Fruit fly (Drosophila melanogaster) whole organism, pupa: Measurements from ENCODE around the gene Acat1.
A peak's percentile ranks its signal among the peaks of the same experiment; 100 is the strongest.

Experiments used
- CG12605 ChIP-seq: fragments of 200-800 bp; sonication (Bioruptor generic); IDR thresholded peaks from 2 replicates; pipeline ENCODE4 v1.3.6; 2022; ENCODE audit warnings: missing biosample characterization, missing genetic modification characterization
- CG13204 ChIP-seq: fragments of 200-800 bp; sonication (Bioruptor generic); optimal IDR thresholded peaks from 2 replicates; lab custom pipeline; 2018; ENCODE audit warnings: missing biosample characterization, mild to moderate bottlenecking, missing genetic modification characterization, moderate library complexity
- CG17806 ChIP-seq: fragments of 200-800 bp; sonication (Bioruptor generic); optimal IDR thresholded peaks from 2 replicates; lab custom pipeline; 2018; ENCODE audit warnings: missing biosample characterization, mild to moderate bottlenecking, missing genetic modification characterization, moderate library complexity
- CG32121 ChIP-seq: fragments of 200-800 bp; sonication (Bioruptor generic); IDR thresholded peaks from 2 replicates; pipeline ENCODE4 v1.3.6; 2022; ENCODE audit warnings: missing biosample characterization, missing genetic modification characterization
- CG34367 ChIP-seq: fragments of 200-800 bp; sonication (Bioruptor generic); optimal IDR thresholded peaks from 2 replicates; lab custom pipeline; 2018; ENCODE audit warnings: missing biosample characterization, mild to moderate bottlenecking, missing genetic modification characterization
- CG8159 ChIP-seq: fragments of 200-800 bp; sonication (Bioruptor generic); optimal IDR thresholded peaks from 3 replicates; lab custom pipeline; 2018; ENCODE audit warnings: missing biosample characterization, mild to moderate bottlenecking, missing genetic modification characterization, moderate library complexity
- CG8301 ChIP-seq: fragments of 200-800 bp; sonication (Bioruptor generic); optimal IDR thresholded peaks from 2 replicates; lab custom pipeline; 2018; ENCODE audit warnings: missing biosample characterization, mild to moderate bottlenecking, missing genetic modification characterization
- D1 ChIP-seq: fragments of 200-800 bp; sonication (Bioruptor generic); optimal IDR thresholded peaks from 2 replicates; lab custom pipeline; 2018; ENCODE audit warnings: missing biosample characterization, mild to moderate bottlenecking, missing genetic modification characterization, moderate library complexity
- EcR ChIP-seq: fragments of 200-800 bp; sonication (Bioruptor generic); optimal IDR thresholded peaks from 3 replicates; lab custom pipeline; 2019; ENCODE audit warnings: missing biosample characterization, missing genetic modification characterization, mild to moderate bottlenecking, moderate library complexity, missing genetic modification reagents
- Pif1A ChIP-seq: fragments of 200-800 bp; sonication (Bioruptor generic); optimal IDR thresholded peaks from 3 replicates; lab custom pipeline; 2016; ENCODE audit warnings: missing biosample characterization, missing genetic modification characterization
- Pif1B ChIP-seq: fragments of 200-800 bp; sonication (Bioruptor generic); optimal IDR thresholded peaks from 3 replicates; lab custom pipeline; 2016; ENCODE audit warnings: missing biosample characterization, missing genetic modification characterization
- Snoo ChIP-seq: fragments of 200-800 bp; sonication (Bioruptor generic); optimal IDR thresholded peaks from 3 replicates; lab custom pipeline; 2017; ENCODE audit warnings: missing biosample characterization, mild to moderate bottlenecking, missing genetic modification characterization, inconsistent platforms
- gl ChIP-seq: fragments of 200-800 bp; sonication (Bioruptor generic); optimal IDR thresholded peaks from 2 replicates; lab custom pipeline; 2018; ENCODE audit warnings: missing biosample characterization, mild to moderate bottlenecking, missing genetic modification characterization

dm6 chrX:7891596-7892538, 3.3 kb upstream of the Acat1 start, which contains the start of gene Nek2:
- TF ChIP-seq Snoo (tag; lab: Kevin White, UChicago): peak; percentile 23
- TF ChIP-seq Pif1A (GFP tag; lab: Kevin White, UChicago): peak; percentile 15
- TF ChIP-seq Pif1B: peak; percentile 26
- no peak for TF ChIP-seq gl
- TF ChIP-seq EcR (GFP tag; lab: Kevin White, UChicago): peak; percentile 32
- TF ChIP-seq CG13204 (GFP tag; lab: Kevin White, UChicago): no peak
- TF ChIP-seq CG8301 (tag; lab: Kevin White, UChicago): peak; percentile 38
- peak; percentile 40 for TF ChIP-seq CG8159 (tag; lab: Kevin White, UChicago)
- TF ChIP-seq CG12605: no peak
- peak; percentile 1 for TF ChIP-seq D1
- no peak for TF ChIP-seq CG17806 (tag; lab: Kevin White, UChicago)
- TF ChIP-seq CG32121 (GFP tag; lab: Robert Waterston, UW): no peak
- TF ChIP-seq CG34367 (tag; lab: Kevin White, UChicago): peak; percentile 22
